Fruit fly (Drosophila melanogaster) whole organism, embryonic: Measurements from ENCODE around the gene mAChR-C.

Experiments
- Asciz ChIP-seq: fragments of 200-800 bp; sonication (Bioruptor generic); optimal IDR thresholded peaks from 2 replicates; lab custom pipeline; 2017; ENCODE audit warnings: missing biosample characterization, mild to moderate bottlenecking, missing genetic modification characterization, missing genetic modification reagents
- Atf3 ChIP-seq: fragments of 200-800 bp; sonication (Bioruptor generic); optimal IDR thresholded peaks from 3 replicates; lab custom pipeline; 2016; ENCODE audit warnings: missing biosample characterization, missing genetic modification characterization
- Atf6 ChIP-seq: fragments of 200-800 bp; sonication (Bioruptor generic); IDR thresholded peaks from 2 replicates; pipeline ENCODE4 v1.3.6; 2022; ENCODE audit warnings: missing biosample characterization, missing genetic modification characterization
- C15 ChIP-seq: fragments of 200-800 bp; sonication (Bioruptor generic); IDR thresholded peaks from 3 replicates; pipeline ENCODE4 v1.3.6; 2022; ENCODE audit warnings: missing biosample characterization, missing genetic modification characterization
- CG10462 ChIP-seq: fragments of 200-800 bp; sonication (Bioruptor generic); optimal IDR thresholded peaks from 2 replicates; lab custom pipeline; 2016; ENCODE audit warnings: missing biosample characterization, missing genetic modification characterization
- CG10543 ChIP-seq: fragments of 200-800 bp; sonication (Bioruptor generic); optimal IDR thresholded peaks from 3 replicates; lab custom pipeline; 2017; ENCODE audit warnings: missing biosample characterization, mild to moderate bottlenecking, missing genetic modification characterization, moderate library complexity
- CG1233 ChIP-seq: fragments of 200-800 bp; sonication (Bioruptor generic); optimal IDR thresholded peaks from 4 replicates; lab custom pipeline; 2018; ENCODE audit warnings: missing biosample characterization, mild to moderate bottlenecking, missing genetic modification characterization
- CG14014 ChIP-seq: fragments of 200-800 bp; sonication (Bioruptor generic); IDR thresholded peaks from 2 replicates; pipeline ENCODE4 v1.3.6; 2022; ENCODE audit warnings: missing biosample characterization, missing genetic modification characterization
- CG14860 ChIP-seq: fragments of 200-800 bp; sonication (Bioruptor generic); IDR thresholded peaks from 3 replicates; pipeline ENCODE4 v1.3.6; 2022; ENCODE audit warnings: missing biosample characterization, missing genetic modification characterization; ENCODE audit not compliant: partially characterized antibody
- CG15479 ChIP-seq: fragments of 200-800 bp; sonication (Bioruptor generic); optimal IDR thresholded peaks from 3 replicates; lab custom pipeline; 2019; ENCODE audit warnings: missing biosample characterization, mild to moderate bottlenecking, missing genetic modification characterization, moderate library complexity
- CG15601 ChIP-seq: fragments of 200-800 bp; sonication (Bioruptor generic); optimal IDR thresholded peaks from 3 replicates; lab custom pipeline; 2019; ENCODE audit warnings: missing biosample characterization, mild to moderate bottlenecking, missing genetic modification characterization, moderate library complexity
- CG16815 ChIP-seq: fragments of 200-800 bp; sonication (Bioruptor generic); optimal IDR thresholded peaks from 3 replicates; lab custom pipeline; 2017; ENCODE audit warnings: missing biosample characterization, mild to moderate bottlenecking, missing genetic modification characterization
- CG17912 ChIP-seq: fragments of 200-800 bp; sonication (Bioruptor generic); optimal IDR thresholded peaks from 2 replicates; lab custom pipeline; 2018; ENCODE audit warnings: missing biosample characterization, mild to moderate bottlenecking, missing genetic modification characterization
- CG1792 ChIP-seq: fragments of 200-800 bp; sonication (Bioruptor generic); optimal IDR thresholded peaks from 2 replicates; lab custom pipeline; 2016; ENCODE audit warnings: missing biosample characterization, missing genetic modification characterization
- CG18619 ChIP-seq: fragments of 200-800 bp; sonication (Bioruptor generic); optimal IDR thresholded peaks from 3 replicates; lab custom pipeline; 2017; ENCODE audit warnings: missing biosample characterization, mild to moderate bottlenecking, missing genetic modification characterization
- CG2199 ChIP-seq: fragments of 200-800 bp; sonication (Bioruptor generic); IDR thresholded peaks from 3 replicates; pipeline ENCODE4 v1.3.6; 2022; ENCODE audit warnings: missing biosample characterization, missing genetic modification characterization
- CG31388 ChIP-seq: fragments of 200-800 bp; sonication (Bioruptor generic); optimal IDR thresholded peaks from 2 replicates; lab custom pipeline; 2016; ENCODE audit warnings: missing biosample characterization, missing genetic modification characterization
- CG32532 ChIP-seq: fragments of 200-800 bp; sonication (Bioruptor generic); IDR thresholded peaks from 2 replicates; pipeline ENCODE4 v1.3.6; 2022; ENCODE audit warnings: missing biosample characterization, missing genetic modification characterization
- CG34422 ChIP-seq: fragments of 200-800 bp; sonication (Bioruptor generic); IDR thresholded peaks from 3 replicates; pipeline ENCODE4 v1.3.6; 2022; ENCODE audit warnings: missing biosample characterization, missing genetic modification characterization
- CG4360 ChIP-seq: fragments of 200-800 bp; sonication (Bioruptor generic); IDR thresholded peaks from 2 replicates; pipeline ENCODE4 v1.3.6; 2022; ENCODE audit warnings: missing biosample characterization, missing genetic modification characterization
- CG4404 ChIP-seq: fragments of 200-800 bp; sonication (Bioruptor generic); IDR thresholded peaks from 2 replicates; pipeline ENCODE4 v1.3.6; 2022; ENCODE audit warnings: missing biosample characterization, missing genetic modification characterization
- CG4617 ChIP-seq: fragments of 200-800 bp; sonication (Bioruptor generic); optimal IDR thresholded peaks from 3 replicates; lab custom pipeline; 2016; ENCODE audit warnings: missing biosample characterization, missing genetic modification characterization, borderline replicate concordance
- CG4707 ChIP-seq: fragments of 200-800 bp; sonication (Bioruptor generic); optimal IDR thresholded peaks from 2 replicates; lab custom pipeline; 2018; ENCODE audit warnings: missing biosample characterization, mild to moderate bottlenecking, missing genetic modification characterization, moderate library complexity
- CG8388 ChIP-seq: fragments of 200-800 bp; sonication (Bioruptor generic); optimal IDR thresholded peaks from 2 replicates; lab custom pipeline; 2019; ENCODE audit warnings: missing biosample characterization, mild to moderate bottlenecking, missing genetic modification characterization, moderate library complexity
- CG8924 ChIP-seq: fragments of 200-800 bp; optimal IDR thresholded peaks from 3 replicates; lab custom pipeline; 2019; ENCODE audit warnings: missing biosample characterization, mild to moderate bottlenecking, missing genetic modification characterization, moderate library complexity
- CoRest ChIP-seq: fragments of 200-800 bp; sonication (Bioruptor generic); optimal IDR thresholded peaks from 3 replicates; lab custom pipeline; 2018; ENCODE audit warnings: missing biosample characterization, mild to moderate bottlenecking, missing genetic modification characterization, moderate library complexity
- CrebB ChIP-seq: fragments of 200-800 bp; sonication (Bioruptor generic); optimal IDR thresholded peaks from 3 replicates; lab custom pipeline; 2018; ENCODE audit warnings: missing biosample characterization, mild to moderate bottlenecking, missing genetic modification characterization
- Dip2 ChIP-seq: fragments of 200-800 bp; sonication (Bioruptor generic); IDR thresholded peaks from 2 replicates; pipeline ENCODE4 v1.3.6; 2022; ENCODE audit warnings: missing biosample characterization, missing genetic modification characterization
- HLH54F ChIP-seq: fragments of 200-800 bp; sonication (Bioruptor generic); optimal IDR thresholded peaks from 3 replicates; lab custom pipeline; 2016; ENCODE audit warnings: missing biosample characterization, missing genetic modification characterization
- HmgZ ChIP-seq: fragments of 200-800 bp; sonication (Bioruptor generic); optimal IDR thresholded peaks from 2 replicates; lab custom pipeline; 2018; ENCODE audit warnings: missing biosample characterization, mild to moderate bottlenecking, missing genetic modification characterization
- Hr3 ChIP-seq: fragments of 200-800 bp; sonication (Bioruptor generic); optimal IDR thresholded peaks from 3 replicates; lab custom pipeline; 2016; ENCODE audit warnings: missing biosample characterization, missing genetic modification characterization
- Lpt ChIP-seq: fragments of >200 bp; optimal IDR thresholded peaks from 2 replicates; lab custom pipeline; 2018; ENCODE audit warnings: missing biosample characterization, missing genetic modification characterization
- Six4 ChIP-seq: fragments of 200-800 bp; sonication (Bioruptor generic); optimal IDR thresholded peaks from 2 replicates; lab custom pipeline; 2016; ENCODE audit warnings: missing biosample characterization, missing genetic modification characterization
- ash1 ChIP-seq: fragments of 200-800 bp; sonication (Bioruptor generic); optimal IDR thresholded peaks from 2 replicates; lab custom pipeline; 2018; ENCODE audit warnings: missing biosample characterization, mild to moderate bottlenecking, missing genetic modification characterization
- bigmax ChIP-seq: fragments of 200-800 bp; sonication (Bioruptor generic); optimal IDR thresholded peaks from 2 replicates; lab custom pipeline; 2018; ENCODE audit warnings: missing biosample characterization, mild to moderate bottlenecking, missing genetic modification characterization
- cad ChIP-seq: fragments of >200 bp; optimal IDR thresholded peaks from 2 replicates; lab custom pipeline; 2017; ENCODE audit warnings: missing biosample characterization, missing genetic modification characterization
- crol ChIP-seq: fragments of 200-800 bp; sonication (Bioruptor generic); IDR thresholded peaks from 2 replicates; pipeline ENCODE4 v1.3.6; 2022; ENCODE audit warnings: missing biosample characterization, missing genetic modification characterization
- fd3F ChIP-seq: fragments of 200-800 bp; sonication (Bioruptor generic); optimal IDR thresholded peaks from 2 replicates; lab custom pipeline; 2018; ENCODE audit warnings: missing biosample characterization, mild to moderate bottlenecking, missing genetic modification characterization, moderate library complexity
- mirr ChIP-seq: fragments of 200-800 bp; sonication (Bioruptor generic); optimal IDR thresholded peaks from 3 replicates; lab custom pipeline; 2018; ENCODE audit warnings: missing biosample characterization, mild to moderate bottlenecking, missing genetic modification characterization
- nerfin-1 ChIP-seq: fragments of 200-800 bp; sonication (Bioruptor generic); optimal IDR thresholded peaks from 3 replicates; lab custom pipeline; 2019; ENCODE audit warnings: missing biosample characterization, mild to moderate bottlenecking, missing genetic modification characterization, moderate library complexity
- oc ChIP-seq: fragments of 200-800 bp; sonication (Bioruptor generic); optimal IDR thresholded peaks from 2 replicates; lab custom pipeline; 2018; ENCODE audit warnings: missing biosample characterization, mild to moderate bottlenecking, missing genetic modification characterization, moderate library complexity
- pfk ChIP-seq: fragments of 200-800 bp; sonication (Bioruptor generic); optimal IDR thresholded peaks from 2 replicates; lab custom pipeline; 2018; ENCODE audit warnings: missing biosample characterization, mild to moderate bottlenecking, missing genetic modification characterization, moderate library complexity
- pros ChIP-seq: fragments of 200-800 bp; sonication (Bioruptor generic); optimal IDR thresholded peaks from 3 replicates; lab custom pipeline; 2019; ENCODE audit warnings: missing biosample characterization, mild to moderate bottlenecking, missing genetic modification characterization, moderate library complexity
- psq ChIP-seq: fragments of 200-800 bp; sonication (Bioruptor generic); optimal IDR thresholded peaks from 2 replicates; lab custom pipeline; 2017; ENCODE audit warnings: missing biosample characterization, missing genetic modification characterization
- pzg ChIP-seq: fragments of 200-800 bp; sonication (Bioruptor generic); optimal IDR thresholded peaks from 3 replicates; lab custom pipeline; 2018; ENCODE audit warnings: missing biosample characterization, mild to moderate bottlenecking, missing genetic modification characterization, moderate library complexity
- sc ChIP-seq, 3 experiments: fragments of >200 bp in 2 of 3; fragments of 200-800 bp in 1 of 3; sonication (Bioruptor generic) in 1 of 3; optimal IDR thresholded peaks; 2 replicates in 2 of 3; 3 replicates in 1 of 3; lab custom pipeline; 2017; ENCODE audit warnings: mild to moderate bottlenecking in 1 of 3, missing biosample characterization in 1 of 3, missing genetic modification characterization in 1 of 3, missing genetic modification reagents in 1 of 3
- scrt ChIP-seq: fragments of 200-800 bp; sonication (Bioruptor generic); optimal IDR thresholded peaks from 2 replicates; lab custom pipeline; 2018; ENCODE audit warnings: missing biosample characterization, mild to moderate bottlenecking, missing genetic modification characterization, moderate library complexity
- sens ChIP-seq: fragments of 200-800 bp; sonication (Bioruptor generic); peaks from one replicate; lab custom pipeline; 2016; ENCODE audit warnings: missing biosample characterization, missing genetic modification characterization
- sqz ChIP-seq: fragments of 200-800 bp; sonication (Bioruptor generic); optimal IDR thresholded peaks from 3 replicates; lab custom pipeline; 2018; ENCODE audit warnings: missing biosample characterization, mild to moderate bottlenecking, missing genetic modification characterization
- vvl ChIP-seq: fragments of 200-800 bp; sonication (Bioruptor generic); IDR thresholded peaks from 2 replicates; pipeline ENCODE4 v1.3.6; 2022; ENCODE audit warnings: missing biosample characterization, missing genetic modification characterization
- wek ChIP-seq: fragments of 200-800 bp; sonication (Bioruptor generic); optimal IDR thresholded peaks from 3 replicates; lab custom pipeline; 2018; ENCODE audit warnings: missing biosample characterization, mild to moderate bottlenecking, missing genetic modification characterization, moderate library complexity

Gene mAChR-C

DNA sequence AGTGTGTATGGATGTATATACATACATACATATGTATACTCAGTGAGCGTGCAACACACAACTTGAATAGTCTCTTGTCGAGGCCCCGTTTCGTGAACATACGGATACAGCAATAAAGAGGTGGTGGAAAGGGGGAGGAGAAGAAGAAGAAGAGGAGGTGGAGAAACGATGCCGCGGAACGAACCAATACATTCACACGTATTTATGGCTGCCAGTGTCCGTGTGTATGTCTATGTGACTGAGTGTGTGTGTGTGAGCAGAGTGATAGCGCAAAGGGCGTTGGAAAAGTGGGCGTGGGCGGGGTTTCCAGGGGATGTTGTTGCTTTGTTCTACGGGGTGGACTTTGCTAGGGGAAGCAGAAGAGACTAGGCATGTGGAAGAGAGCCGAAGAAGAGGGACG lies 20.9 kb upstream of the mAChR-C start (continued):
- TF ChIP-seq pfk (GFP tag; lab: Kevin White, UChicago) (peak; percentile 80), Asciz (no peak), pros (GFP tag; lab: Kevin White, UChicago) (peak; percentile 98), CG14014 (GFP tag; lab: Robert Waterston, UW) (peak; percentile 19; the same call in 1 of the 2 replicates), CG16815 (GFP tag; lab: Kevin White, UChicago) (no peak), mirr (GFP tag; lab: Kevin White, UChicago) (peak; percentile 78), pzg (GFP tag; lab: Kevin White, UChicago) (peak; percentile 10), CG8388 (no peak), ash1 (GFP tag; lab: Kevin White, UChicago) (peak; percentile 87), psq (GFP tag; lab: Kevin White, UChicago) (peak; percentile 75), CG2199 (GFP tag; lab: Robert Waterston, UW) (peak; percentile 57; the same call in 1 of the 3 replicates), CrebB (peak; percentile 23), vvl (GFP tag; lab: Robert Waterston, UW) (peak; percentile 56; the same call in 1 of the 2 replicates), HmgZ (peak; percentile 46), CG34422 (GFP tag; lab: Robert Waterston, UW) (peak; percentile 18; the same call in 1 of the 3 replicates), Dip2 (GFP tag; lab: Robert Waterston, UW) (no peak), crol (GFP tag; lab: Robert Waterston, UW) (peak; percentile 85), CG4360 (peak; percentile 75), fd3F (GFP tag; lab: Kevin White, UChicago) (no peak), CoRest (tag; lab: Kevin White, UChicago) (peak; percentile 26), CG8924 (tag; lab: Kevin White, UChicago) (peak; percentile 45), cad (GFP tag; lab: Kevin White, UChicago) (peak; percentile 82), sens (peak; percentile 36), sqz (GFP tag; lab: Kevin White, UChicago) (peak; percentile 52), CG17912 (GFP tag; lab: Kevin White, UChicago) (no peak), oc (tag; lab: Kevin White, UChicago) (peak; percentile 0), CG32532 (GFP tag; lab: Robert Waterston, UW) (peak; percentile 28; the same call in 1 of the 2 replicates), CG31388 (no peak), CG15479 (GFP tag; lab: Kevin White, UChicago) (peak; percentile 65), Lpt (GFP tag; lab: Kevin White, UChicago) (no peak), CG10543 (GFP tag; lab: Kevin White, UChicago) (peak; percentile 91), CG1233 (GFP tag; lab: Kevin White, UChicago) (peak; percentile 100), bigmax (GFP tag; lab: Kevin White, UChicago) (peak; percentile 8)

DNA sequence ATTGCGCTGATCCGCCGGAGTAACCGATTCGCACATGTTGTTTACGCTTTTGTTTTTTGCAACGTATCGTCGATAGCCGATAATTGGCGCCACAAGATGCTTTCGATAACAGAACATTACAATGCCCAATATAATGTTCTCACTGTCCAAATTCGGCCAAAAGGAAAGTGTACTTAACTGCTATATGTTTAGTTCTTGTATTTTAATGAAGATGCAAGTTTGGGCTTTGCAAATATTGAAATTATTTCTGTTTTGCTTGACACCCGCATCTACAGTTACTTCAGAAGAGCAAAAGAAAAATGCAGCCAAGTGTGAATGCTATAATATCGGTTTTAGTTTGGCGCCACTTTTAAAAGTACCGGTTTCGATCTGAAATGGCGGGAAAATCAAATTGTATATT lies 20.1 kb upstream of the mAChR-C start:
- TF ChIP-seq Atf3 (GFP tag; lab: Kevin White, UChicago) (peak; percentile 86), HLH54F (GFP tag; lab: Kevin White, UChicago) (peak; percentile 93), CG18619 (GFP tag; lab: Kevin White, UChicago) (peak; percentile 87), CG1792 (GFP tag; lab: Kevin White, UChicago) (peak; percentile 88), CG10462 (GFP tag; lab: Kevin White, UChicago) (peak; percentile 71), CG15601 (tag; lab: Kevin White, UChicago) (peak; percentile 84), scrt (GFP tag; lab: Kevin White, UChicago) (peak; percentile 83), sc (optimal IDR thresholded peaks at IDR 0.05; lab: Kevin White, UChicago) (no peak), sc (GFP tag; optimal IDR thresholded peaks at IDR 0.05; lab: Kevin White, UChicago) (peak; percentile 71), Six4 (GFP tag; lab: Kevin White, UChicago) (peak; percentile 86), Hr3 (peak; percentile 82), CG4404 (GFP tag; lab: Robert Waterston, UW) (peak; percentile 67), CG4617 (GFP tag; lab: Kevin White, UChicago) (peak; percentile 76), wek (GFP tag; lab: Kevin White, UChicago) (peak; percentile 72), CG14860 (GFP tag; lab: Robert Waterston, UW) (no peak), nerfin-1 (tag; lab: Kevin White, UChicago) (peak; percentile 83), CG4707 (GFP tag; lab: Kevin White, UChicago) (peak; percentile 74), Atf6 (GFP tag; lab: Robert Waterston, UW) (peak; percentile 88), CG10543 (GFP tag; lab: Kevin White, UChicago) (peak; percentile 87), C15 (GFP tag; lab: Robert Waterston, UW) (0 out of 3 replicates have a peak, but pooled peaks have one; percentile 60)
